Fruit fly (Drosophila melanogaster): Measurements from ENCODE around the gene Epp.

Gene Epp

DNA sequence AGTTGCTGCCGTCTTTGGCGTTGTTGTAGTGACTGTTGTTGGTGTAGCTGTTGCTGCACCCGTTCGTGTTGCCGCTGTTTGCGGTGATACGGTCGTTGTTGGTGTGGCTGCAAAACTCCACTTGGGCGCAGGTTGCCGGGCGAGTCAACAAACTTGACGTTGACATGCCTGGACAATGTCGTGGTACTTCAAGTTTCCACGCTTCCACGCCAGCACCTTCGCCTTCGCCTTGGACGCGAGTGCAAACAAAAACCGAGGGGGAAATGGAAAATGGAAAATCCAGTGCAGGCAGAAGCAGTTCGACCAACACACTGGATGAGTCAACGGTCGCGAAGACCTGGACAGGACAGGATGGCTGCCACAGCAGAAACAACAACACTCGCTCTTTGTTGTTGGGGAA, 32.0 kb upstream of the Epp start:
- TF ChIP-seq Hr78 (GFP tag; optimal IDR thresholded peaks at IDR 0.05) (no peak), rgr (GFP tag; optimal IDR thresholded peaks at IDR 0.05) (no peak), Sp1 (GFP tag; optimal IDR thresholded peaks at IDR 0.05) (no peak), HLH106 (tag; optimal IDR thresholded peaks at IDR 0.05) (no peak), foxo (GFP tag; optimal IDR thresholded peaks at IDR 0.05) (no peak), ey (GFP tag; optimal IDR thresholded peaks at IDR 0.05) (no peak), dmrt93B (GFP tag; optimal IDR thresholded peaks at IDR 0.05) (no peak), jim (GFP tag; optimal IDR thresholded peaks at IDR 0.05) (no peak), sv (GFP tag; optimal IDR thresholded peaks at IDR 0.05) (no peak), Hnf4 (GFP tag; optimal IDR thresholded peaks at IDR 0.05) (no peak), Rel (GFP tag; optimal IDR thresholded peaks at IDR 0.05) (no peak), Rel (tag; optimal IDR thresholded peaks at IDR 0.05) (no peak), tai (GFP tag; optimal IDR thresholded peaks at IDR 0.05) (no peak), br (GFP tag; optimal IDR thresholded peaks at IDR 0.05) (no peak), GATAd (GFP tag; optimal IDR thresholded peaks at IDR 0.05) (no peak), sage (GFP tag; optimal IDR thresholded peaks at IDR 0.05) (no peak)

DNA sequence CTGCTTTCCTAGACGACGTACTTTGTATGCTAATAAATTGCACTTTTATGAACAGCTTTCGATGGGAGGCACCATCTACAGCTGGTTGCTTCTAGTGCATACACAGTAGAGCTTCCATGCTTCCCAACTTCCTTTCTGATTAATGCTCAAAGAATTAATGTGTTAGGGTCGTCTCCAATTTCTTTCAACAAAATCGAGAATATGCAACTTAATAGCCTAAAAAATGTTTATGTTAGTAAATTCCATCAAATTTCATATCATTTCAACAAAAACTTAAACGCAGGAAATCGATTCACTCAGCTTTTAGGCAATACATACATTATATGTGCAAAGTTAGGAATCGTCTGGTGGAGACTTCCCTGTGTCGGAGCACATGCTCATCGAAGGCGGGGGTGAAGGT, 31.4 kb upstream of the Epp start:
- TF ChIP-seq usp (GFP tag; optimal IDR thresholded peaks at IDR 0.05) (no peak), psq (GFP tag; optimal IDR thresholded peaks at IDR 0.05) (no peak), Hnf4 (GFP tag; optimal IDR thresholded peaks at IDR 0.05) (no peak), sage (GFP tag; optimal IDR thresholded peaks at IDR 0.05) (no peak), pan (optimal IDR thresholded peaks at IDR 0.05) (no peak), br (GFP tag; optimal IDR thresholded peaks at IDR 0.05) (no peak), dmrt93B (GFP tag; optimal IDR thresholded peaks at IDR 0.05) (no peak)

DNA sequence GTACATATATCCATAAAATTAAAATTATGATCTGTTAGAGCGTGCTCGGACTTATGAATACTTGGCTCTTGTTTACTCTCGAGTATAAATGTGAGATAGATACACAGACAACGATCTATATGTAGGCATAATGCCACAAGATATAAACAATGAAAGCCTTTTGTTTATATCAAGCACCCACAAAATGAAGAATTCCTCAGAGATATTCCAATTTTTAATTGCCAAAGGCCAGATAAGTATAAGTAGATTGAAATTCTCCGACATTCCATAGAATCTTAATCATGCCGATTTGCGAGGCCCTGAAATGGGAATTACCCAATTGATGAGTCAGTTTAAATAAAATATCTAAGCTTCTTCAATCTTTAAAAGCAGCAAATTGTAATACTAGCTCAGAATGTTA, 29.2 kb upstream of the Epp start:
- no peak for TF ChIP-seq pan (optimal IDR thresholded peaks at IDR 0.05)
- no peak for TF ChIP-seq brk (GFP tag; optimal IDR thresholded peaks at IDR 0.05)
- no peak for TF ChIP-seq dmrt93B (GFP tag; optimal IDR thresholded peaks at IDR 0.05)
- no peak for TF ChIP-seq rgr (GFP tag; optimal IDR thresholded peaks at IDR 0.05)
- TF ChIP-seq foxo (GFP tag; optimal IDR thresholded peaks at IDR 0.05): no peak
- no peak for TF ChIP-seq OdsH (GFP tag; optimal IDR thresholded peaks at IDR 0.05)
- no peak for TF ChIP-seq fru (GFP tag; optimal IDR thresholded peaks at IDR 0.05)
- no peak for TF ChIP-seq ey (GFP tag; optimal IDR thresholded peaks at IDR 0.05)
- no peak for TF ChIP-seq Hr83 (GFP tag; optimal IDR thresholded peaks at IDR 0.05; ENCODE audit: poor library complexity, severe bottlenecking)
- TF ChIP-seq HLH106 (tag; optimal IDR thresholded peaks at IDR 0.05): no peak
- no peak for TF ChIP-seq Hr78 (GFP tag; optimal IDR thresholded peaks at IDR 0.05)
- TF ChIP-seq br (GFP tag; optimal IDR thresholded peaks at IDR 0.05): no peak
- TF ChIP-seq psq (GFP tag; optimal IDR thresholded peaks at IDR 0.05): no peak
- TF ChIP-seq sv (GFP tag; optimal IDR thresholded peaks at IDR 0.05): no peak
- TF ChIP-seq Mio (GFP tag; optimal IDR thresholded peaks at IDR 0.05): no peak
- TF ChIP-seq dl (GFP tag; optimal IDR thresholded peaks at IDR 0.05; ENCODE audit: insufficient read depth in 1 of 2, partially characterized antibody in 2 of 2): no peak
- no peak for TF ChIP-seq lola (GFP tag; optimal IDR thresholded peaks at IDR 0.05)
- TF ChIP-seq Hnf4 (GFP tag; optimal IDR thresholded peaks at IDR 0.05): no peak
- no peak for TF ChIP-seq GATAd (GFP tag; optimal IDR thresholded peaks at IDR 0.05)
- TF ChIP-seq CrebA (GFP tag; optimal IDR thresholded peaks at IDR 0.05; ENCODE audit: borderline replicate concordance): no peak

DNA sequence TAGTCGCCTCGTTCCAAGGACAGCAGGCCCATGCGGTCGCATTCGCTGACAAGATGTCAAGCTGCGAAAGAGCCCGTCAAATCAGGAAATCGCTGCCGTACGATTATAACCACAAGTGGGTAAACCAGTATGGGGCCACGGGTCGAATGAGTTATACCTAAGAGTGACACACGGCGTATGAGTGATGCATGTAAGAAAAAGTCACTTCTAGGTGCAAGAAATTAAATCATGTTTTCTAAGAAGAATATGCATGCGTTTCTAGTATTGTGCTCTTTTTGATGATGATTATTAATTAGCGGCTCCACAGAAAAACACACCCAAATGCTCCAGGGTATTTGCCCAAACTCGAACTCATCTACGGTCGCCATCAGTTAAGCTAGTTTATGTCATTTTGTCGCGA, 24.9 kb upstream of the Epp start:
- no peak for TF ChIP-seq usp (GFP tag; optimal IDR thresholded peaks at IDR 0.05)
- TF ChIP-seq Jra (GFP tag; optimal IDR thresholded peaks at IDR 0.05): no peak
- TF ChIP-seq Dfd (GFP tag; optimal IDR thresholded peaks at IDR 0.05): no peak
- TF ChIP-seq Hr83 (GFP tag; optimal IDR thresholded peaks at IDR 0.05; ENCODE audit: poor library complexity, severe bottlenecking): no peak
- TF ChIP-seq N (GFP tag; optimal IDR thresholded peaks at IDR 0.05): no peak
- TF ChIP-seq dsf (GFP tag; optimal IDR thresholded peaks at IDR 0.05; ENCODE audit: borderline replicate concordance): no peak
- no peak for TF ChIP-seq CG32264 (GFP tag; optimal IDR thresholded peaks at IDR 0.05)
- TF ChIP-seq sv (GFP tag; optimal IDR thresholded peaks at IDR 0.05): no peak
- TF ChIP-seq foxo (GFP tag; optimal IDR thresholded peaks at IDR 0.05): no peak
- TF ChIP-seq ey (GFP tag; optimal IDR thresholded peaks at IDR 0.05): no peak
- no peak for TF ChIP-seq Hnf4 (GFP tag; optimal IDR thresholded peaks at IDR 0.05)

Measured in whole organism, wandering third instar larva.